Worm (Caenorhabditis elegans) whole organism, L1 larva: ENCODE measurements around the gene Y54G11A.3.
A peak's percentile ranks its signal among the peaks of the same experiment; 100 is the strongest.

Source experiments
- C16A3.4 ChIP-seq: fragments of 150-350 bp; optimal IDR thresholded peaks from 2 replicates; lab custom pipeline; 2014; ENCODE audit warnings: missing biosample characterization, missing genetic modification characterization
- F16B12.6 ChIP-seq: fragments of 150-350 bp; optimal IDR thresholded peaks from 2 replicates; lab custom pipeline; 2014; ENCODE audit warnings: missing biosample characterization, missing genetic modification characterization
- Y116A8C.19 ChIP-seq: sonication (generic microtip); optimal IDR thresholded peaks from 2 replicates; lab custom pipeline; 2016; ENCODE audit warnings: missing compliant biosample characterization, missing genetic modification characterization, borderline replicate concordance
- aha-1 ChIP-seq: fragments of 150-350 bp; optimal IDR thresholded peaks from 2 replicates; lab custom pipeline; 2014; ENCODE audit warnings: missing biosample characterization, missing genetic modification characterization
- alr-1 ChIP-seq: fragments of 200-800 bp; sonication (Bioruptor generic); optimal IDR thresholded peaks from 2 replicates; lab custom pipeline; 2018; ENCODE audit warnings: borderline replicate concordance, mild to moderate bottlenecking, missing genetic modification characterization, missing compliant biosample characterization
- aly-2 ChIP-seq: fragments of 150-350 bp; optimal IDR thresholded peaks from 2 replicates; lab custom pipeline; 2014; ENCODE audit warnings: missing biosample characterization, missing genetic modification characterization
- ceh-8 ChIP-seq: fragments of 200-800 bp; sonication (Bioruptor generic); optimal IDR thresholded peaks from 2 replicates; lab custom pipeline; 2018; ENCODE audit warnings: mild to moderate bottlenecking, missing genetic modification characterization, moderate library complexity, missing compliant biosample characterization
- ceh-88 ChIP-seq: fragments of 200-800 bp; sonication (Bioruptor generic); IDR thresholded peaks from 2 replicates; pipeline ENCODE4 v1.3.6; 2022; ENCODE audit warnings: missing genetic modification characterization, missing compliant biosample characterization
- ceh-90 ChIP-seq: sonication (generic microtip); optimal IDR thresholded peaks from 2 replicates; lab custom pipeline; 2016; ENCODE audit warnings: missing genetic modification characterization, missing compliant biosample characterization
- ces-1 ChIP-seq: fragments of 150-350 bp; optimal IDR thresholded peaks from 2 replicates; lab custom pipeline; 2014; ENCODE audit warnings: missing biosample characterization, missing genetic modification reagents, missing genetic modification characterization
- dpl-1 ChIP-seq, 3 experiments: fragments of 150-350 bp in 2 of 3; sonication (generic microtip) in 1 of 3; optimal IDR thresholded peaks; 2 replicates each; lab custom pipeline; 2014 to 2017; ENCODE audit warnings: missing biosample characterization in 3 of 3, missing genetic modification characterization in 3 of 3, missing genetic modification reagents in 3 of 3
- efl-1 ChIP-seq, 4 experiments: fragments of 150-350 bp; optimal IDR thresholded peaks in 3 of 4; peaks in 1 of 4; 1 replicate in 1 of 4; 2 replicates in 3 of 4; lab custom pipeline; 2014; ENCODE audit warnings: missing biosample characterization in 2 of 4, missing genetic modification characterization in 2 of 4, missing genetic modification reagents in 2 of 4
- efl-3 ChIP-seq: fragments of 200-800 bp; sonication (Bioruptor generic); optimal IDR thresholded peaks from 2 replicates; lab custom pipeline; 2018; ENCODE audit warnings: mild to moderate bottlenecking, missing genetic modification characterization, missing compliant biosample characterization
- egl-27 ChIP-seq, 2 experiments: fragments of 150-350 bp in 1 of 2; sonication (generic microtip); optimal IDR thresholded peaks; 3 replicates each; lab custom pipeline; 2017 to 2018; ENCODE audit warnings: missing biosample characterization in 2 of 2, missing genetic modification characterization in 2 of 2, missing genetic modification reagents in 2 of 2
- elt-3 ChIP-seq, 6 experiments: fragments of 150-350 bp in 1 of 6; sonication (generic microtip); optimal IDR thresholded peaks; 2 replicates each; lab custom pipeline; 2017 to 2018; ENCODE audit warnings: missing biosample characterization in 6 of 6, missing genetic modification characterization in 6 of 6, inconsistent platforms in 1 of 6
- ets-5 ChIP-seq: fragments of 200-800 bp; sonication (Bioruptor generic); IDR thresholded peaks from 2 replicates; pipeline ENCODE4 v1.3.6; 2022; ENCODE audit warnings: missing genetic modification characterization, missing compliant biosample characterization
- fkh-4 ChIP-seq: sonication (generic microtip); optimal IDR thresholded peaks from 2 replicates; lab custom pipeline; 2016; ENCODE audit warnings: missing compliant biosample characterization, missing genetic modification characterization, borderline replicate concordance
- fkh-8 ChIP-seq: sonication (generic microtip); optimal IDR thresholded peaks from 2 replicates; lab custom pipeline; 2016; ENCODE audit warnings: mild to moderate bottlenecking, missing genetic modification characterization, missing compliant biosample characterization
- fos-1 ChIP-seq: fragments of 150-350 bp; optimal IDR thresholded peaks from 2 replicates; lab custom pipeline; 2014; ENCODE audit warnings: missing biosample characterization, missing genetic modification characterization
- grh-1 ChIP-seq: fragments of 200-800 bp; sonication (Bioruptor generic); IDR thresholded peaks from 2 replicates; pipeline ENCODE4 v1.3.6; 2022; ENCODE audit warnings: missing genetic modification reagents, missing genetic modification characterization, missing compliant biosample characterization
- hlh-4 ChIP-seq: sonication (generic microtip); optimal IDR thresholded peaks from 2 replicates; lab custom pipeline; 2016; ENCODE audit warnings: mild to moderate bottlenecking, missing genetic modification characterization, missing compliant biosample characterization
- hpl-2 ChIP-seq: fragments of 150-350 bp; optimal IDR thresholded peaks from 2 replicates; lab custom pipeline; 2014; ENCODE audit warnings: missing biosample characterization, missing genetic modification reagents, missing genetic modification characterization
- isw-1 ChIP-seq: fragments of 200-800 bp; sonication (Bioruptor generic); IDR thresholded peaks from 2 replicates; pipeline ENCODE4 v1.3.6; 2022; ENCODE audit warnings: missing genetic modification characterization, missing compliant biosample characterization
- jun-1 ChIP-seq: fragments of 150-350 bp; optimal IDR thresholded peaks from 2 replicates; lab custom pipeline; 2014; ENCODE audit warnings: missing biosample characterization, missing genetic modification reagents, missing genetic modification characterization
- lin-14 ChIP-seq: fragments of 200-800 bp; sonication (Bioruptor generic); optimal IDR thresholded peaks from 2 replicates; lab custom pipeline; 2018; ENCODE audit warnings: mild to moderate bottlenecking, missing genetic modification characterization, moderate library complexity, missing compliant biosample characterization
- lin-15B ChIP-seq: fragments of 150-350 bp; sonication (generic microtip); optimal IDR thresholded peaks from 3 replicates; lab custom pipeline; 2014; ENCODE audit warnings: missing biosample characterization, missing genetic modification characterization
- lin-35 ChIP-seq, 2 experiments: fragments of 150-350 bp; optimal IDR thresholded peaks; 2 replicates each; lab custom pipeline; 2014; ENCODE audit warnings: missing biosample characterization in 2 of 2, missing genetic modification characterization in 2 of 2, missing genetic modification reagents in 2 of 2
- lin-39 ChIP-seq: fragments of 150-350 bp; optimal IDR thresholded peaks from 2 replicates; lab custom pipeline; 2014; ENCODE audit warnings: missing biosample characterization, missing genetic modification reagents, missing genetic modification characterization
- lsy-2 ChIP-seq, 2 experiments: fragments of 150-350 bp; optimal IDR thresholded peaks; 2 replicates each; lab custom pipeline; 2014; ENCODE audit warnings: missing biosample characterization in 2 of 2, missing genetic modification characterization in 2 of 2
- mab-9 ChIP-seq: fragments of 200-800 bp; sonication (Bioruptor generic); IDR thresholded peaks from 2 replicates; pipeline ENCODE4 v1.3.6; 2022; ENCODE audit warnings: missing genetic modification reagents, missing genetic modification characterization, missing compliant biosample characterization
- mdl-1 ChIP-seq, 2 experiments: fragments of 150-350 bp; optimal IDR thresholded peaks; 2 replicates each; lab custom pipeline; 2014 to 2017; ENCODE audit warnings: missing biosample characterization in 2 of 2, missing genetic modification characterization in 2 of 2, inconsistent platforms in 1 of 2
- mef-2 ChIP-seq: fragments of 150-350 bp; optimal IDR thresholded peaks from 2 replicates; lab custom pipeline; 2014; ENCODE audit warnings: missing biosample characterization, missing genetic modification characterization
- mep-1 ChIP-seq: fragments of 150-350 bp; optimal IDR thresholded peaks from 2 replicates; lab custom pipeline; 2014; ENCODE audit warnings: missing biosample characterization, missing genetic modification characterization
- nhr-19 ChIP-seq: fragments of 200-800 bp; sonication (Bioruptor generic); conservative IDR thresholded peaks from 2 replicates; pipeline ENCODE4 v1.3.6; 2022; ENCODE audit warnings: missing genetic modification characterization, missing compliant biosample characterization
- nhr-47 ChIP-seq: sonication (generic microtip); optimal IDR thresholded peaks from 2 replicates; lab custom pipeline; 2016; ENCODE audit warnings: mild to moderate bottlenecking, missing genetic modification characterization, moderate library complexity, missing compliant biosample characterization
- nhr-76 ChIP-seq: sonication (generic microtip); optimal IDR thresholded peaks from 2 replicates; lab custom pipeline; 2017; ENCODE audit warnings: missing biosample characterization, missing genetic modification characterization
- nhr-84 ChIP-seq: sonication (generic microtip); optimal IDR thresholded peaks from 2 replicates; lab custom pipeline; 2017; ENCODE audit warnings: missing biosample characterization, missing genetic modification characterization
- nhr-85 ChIP-seq: sonication (generic microtip); peaks from one replicate; lab custom pipeline; 2016; ENCODE audit warnings: missing genetic modification characterization, inconsistent platforms, missing compliant biosample characterization
- nhr-90 ChIP-seq: sonication (generic microtip); optimal IDR thresholded peaks from 2 replicates; lab custom pipeline; 2016; ENCODE audit warnings: mild to moderate bottlenecking, missing genetic modification characterization, missing compliant biosample characterization; ENCODE audit not compliant: poor library complexity
- pag-3 ChIP-seq: sonication (generic microtip); optimal IDR thresholded peaks from 2 replicates; lab custom pipeline; 2017; ENCODE audit warnings: missing genetic modification characterization, mild to moderate bottlenecking, missing compliant biosample characterization, antibody characterized with exemption, borderline replicate concordance; ENCODE audit not compliant: insufficient read depth
- pax-3 ChIP-seq: fragments of 200-800 bp; sonication (Bioruptor generic); optimal IDR thresholded peaks from 2 replicates; lab custom pipeline; 2018; ENCODE audit warnings: mild to moderate bottlenecking, missing genetic modification characterization, moderate library complexity, missing compliant biosample characterization
- pqm-1 ChIP-seq: sonication (generic microtip); optimal IDR thresholded peaks from 3 replicates; lab custom pipeline; 2017; ENCODE audit warnings: missing biosample characterization, missing genetic modification characterization
- snpc-4 ChIP-seq: fragments of 150-350 bp; optimal IDR thresholded peaks from 2 replicates; lab custom pipeline; 2014; ENCODE audit warnings: missing biosample characterization, missing genetic modification characterization
- sptf-1 ChIP-seq: fragments of 150-350 bp; optimal IDR thresholded peaks from 2 replicates; lab custom pipeline; 2014; ENCODE audit warnings: missing biosample characterization, missing genetic modification characterization
- tlp-1 ChIP-seq: fragments of 150-350 bp; optimal IDR thresholded peaks from 2 replicates; lab custom pipeline; 2014; ENCODE audit warnings: missing biosample characterization, missing genetic modification characterization
- unc-30 ChIP-seq: sonication (generic microtip); optimal IDR thresholded peaks from 2 replicates; lab custom pipeline; 2017; ENCODE audit warnings: missing biosample characterization, missing genetic modification characterization
- unc-62 ChIP-seq: fragments of 150-350 bp; optimal IDR thresholded peaks from 2 replicates; lab custom pipeline; 2014; ENCODE audit warnings: missing biosample characterization, missing genetic modification reagents, missing genetic modification characterization
- unc-98 ChIP-seq: fragments of 200-800 bp; sonication (Bioruptor generic); IDR thresholded peaks from 2 replicates; pipeline ENCODE4 v1.3.6; 2022; ENCODE audit warnings: missing genetic modification characterization, missing compliant biosample characterization
- zag-1 ChIP-seq: fragments of 150-350 bp; optimal IDR thresholded peaks from 2 replicates; lab custom pipeline; 2014; ENCODE audit warnings: missing biosample characterization, missing genetic modification characterization
- zip-4 ChIP-seq: fragments of 200-800 bp; sonication (Bioruptor generic); optimal IDR thresholded peaks from 2 replicates; lab custom pipeline; 2018; ENCODE audit warnings: mild to moderate bottlenecking, missing genetic modification characterization, moderate library complexity, missing compliant biosample characterization
- ztf-11 ChIP-seq, 2 experiments: sonication (generic microtip); optimal IDR thresholded peaks; 2 replicates each; lab custom pipeline; 2016 to 2017; ENCODE audit warnings: missing genetic modification characterization in 2 of 2, missing biosample characterization in 1 of 2, missing compliant biosample characterization in 1 of 2

Gene Y54G11A.3

DNA sequence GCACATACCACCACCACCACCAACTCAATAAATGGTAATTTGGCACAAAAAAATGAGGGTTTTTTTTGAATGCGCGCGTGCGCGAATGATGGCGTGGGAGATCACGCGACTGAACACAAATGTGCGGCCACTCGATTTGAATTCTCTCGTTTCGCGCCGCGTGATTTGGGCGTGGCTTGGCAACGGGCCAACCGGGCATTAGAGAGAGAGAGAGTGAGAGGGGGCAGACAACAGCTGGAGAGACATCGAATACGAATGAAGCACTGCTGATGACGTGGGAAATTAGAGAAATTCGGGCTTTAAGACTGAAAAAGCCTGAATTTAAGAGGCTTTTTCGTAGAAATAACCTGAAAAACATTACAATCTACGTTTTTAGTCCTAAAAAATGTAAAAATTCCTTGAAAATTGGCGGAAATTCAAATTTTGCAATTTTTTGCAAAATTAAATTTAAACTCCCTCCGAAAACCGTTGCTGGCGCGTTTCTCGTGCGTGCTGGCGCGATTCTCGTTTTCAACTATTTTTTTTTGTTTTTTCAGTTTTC, 25.0 kb upstream of the Y54G11A.3 start (continued):
- TF ChIP-seq aha-1 (tag; lab: Kevin White, UChicago) (peak; percentile 8), fkh-8 (tag; lab: Kevin White, UChicago) (peak; percentile 96), lin-15B (tag; lab: Kevin White, UChicago) (peak; percentile 50), aly-2 (tag; lab: Kevin White, UChicago) (peak; percentile 48), F16B12.6 (tag; lab: Kevin White, UChicago) (peak; percentile 54), C16A3.4 (tag; lab: Kevin White, UChicago) (peak; percentile 74), ztf-11 (tag; optimal IDR thresholded peaks at IDR 0.05; lab: Kevin White, UChicago) (peak; percentile 1 to 92), egl-27 (tag; optimal IDR thresholded peaks at IDR 0.05; lab: Kevin White, UChicago) (peak in 1 of 2 experiments; percentile 35), efl-1 (optimal IDR thresholded peaks at IDR 0.05; lab: Kevin White, UChicago) (peak; percentile 97), efl-1 (GFP tag; optimal IDR thresholded peaks at IDR 0.05 in 1 of 2; lab: Kevin White, UChicago) (peak; percentile 95 to 100), grh-1 (peak; percentile 71), zag-1 (no peak), unc-30 (tag; lab: Kevin White, UChicago) (no peak), pag-3 (tag; lab: Kevin White, UChicago) (peak; percentile 14), ceh-88 (GFP tag; lab: Robert Waterston, UW) (peak; percentile 86), ces-1 (no peak), alr-1 (no peak), hlh-4 (tag; lab: Kevin White, UChicago) (no peak), dpl-1 (GFP tag; optimal IDR thresholded peaks at IDR 0.05; lab: Kevin White, UChicago) (peak; percentile 96 to 97 (median 96)), nhr-90 (peak; percentile 95), hpl-2 (peak; percentile 81), nhr-85 (peak; percentile 98), mef-2 (no peak), snpc-4 (tag; lab: Kevin White, UChicago) (peak; percentile 52), pqm-1 (tag; lab: Kevin White, UChicago) (no peak), elt-3 (tag; optimal IDR thresholded peaks at IDR 0.05; lab: Kevin White, UChicago) (peak in 2 of 6 experiments; percentile 26 to 41), zip-4 (peak; percentile 82), fkh-4 (tag; lab: Kevin White, UChicago) (peak; percentile 36), sptf-1 (tag; lab: Kevin White, UChicago) (no peak), isw-1 (GFP tag; lab: Robert Waterston, UW) (peak; percentile 73), lin-39 (tag; lab: Kevin White, UChicago) (peak; percentile 71), lin-35 (GFP tag; optimal IDR thresholded peaks at IDR 0.05; lab: Kevin White, UChicago) (peak; percentile 96 to 97), pax-3 (tag; lab: Kevin White, UChicago) (peak; percentile 92), mep-1 (tag; lab: Kevin White, UChicago) (peak; percentile 76), mdl-1 (tag; optimal IDR thresholded peaks at IDR 0.05; lab: Kevin White, UChicago) (peak; percentile 8 to 89), unc-62 (GFP tag; lab: Kevin White, UChicago) (no peak), nhr-19 (GFP tag; lab: Robert Waterston, UW) (peak; percentile 88), lin-14 (peak; percentile 95), jun-1 (tag; lab: Kevin White, UChicago) (peak; percentile 88), ceh-8 (GFP tag; lab: Kevin White, UChicago) (peak; percentile 25), ets-5 (no peak), lsy-2 (tag; optimal IDR thresholded peaks at IDR 0.05; lab: Kevin White, UChicago) (peak; percentile 77 to 87), mab-9 (GFP tag; lab: Robert Waterston, UW) (peak; percentile 65), unc-98 (GFP tag; lab: Robert Waterston, UW) (peak; percentile 40; the same call in 1 of the 2 replicates), Y116A8C.19 (tag; lab: Kevin White, UChicago) (no peak), tlp-1 (tag; lab: Kevin White, UChicago) (no peak), nhr-76 (no peak), nhr-84 (no peak), efl-3 (GFP tag; lab: Kevin White, UChicago) (peak; percentile 60), nhr-47 (tag; lab: Kevin White, UChicago) (peak; percentile 97), ceh-90 (tag; lab: Kevin White, UChicago) (peak; percentile 64), fos-1 (tag; lab: Kevin White, UChicago) (peak; percentile 63)
